Fruit fly (Drosophila melanogaster): ENCODE results near the gene mgl.
A peak's percentile ranks its signal among the peaks of the same experiment; 100 is the strongest.

mgl gene

dm6 chrX:9344482-9345106 lies 155.3 kb downstream of the mgl start (continued):
- TF ChIP-seq fd96Cb (tag; optimal IDR thresholded peaks at IDR 0.05) (peak; percentile 34), fd3F (GFP tag; optimal IDR thresholded peaks at IDR 0.05) (peak; percentile 30), Ptx1 (GFP tag; IDR thresholded peaks at IDR 0.05) (peak; percentile 63), CrebB (tag; optimal IDR thresholded peaks at IDR 0.05) (no peak), Fer2 (tag; optimal IDR thresholded peaks at IDR 0.05) (peak; percentile 33), Med (GFP tag) (peak; percentile 93), CG32767 (GFP tag; IDR thresholded peaks at IDR 0.05) (0 out of 2 replicates have a peak, but pooled peaks have one; percentile 35), disco-r (GFP tag; optimal IDR thresholded peaks at IDR 0.05) (no peak), mam (GFP tag; optimal IDR thresholded peaks at IDR 0.05) (peak; percentile 58), NK7.1 (GFP tag; optimal IDR thresholded peaks at IDR 0.05) (peak; percentile 2), CG6683 (GFP tag; optimal IDR thresholded peaks at IDR 0.05) (peak; percentile 31), shn (GFP tag; optimal IDR thresholded peaks at IDR 0.05) (peak; percentile 13), Dp (GFP tag; optimal IDR thresholded peaks at IDR 0.05) (no peak), az2 (GFP tag; optimal IDR thresholded peaks at IDR 0.05) (peak; percentile 10), CG4820 (GFP tag; optimal IDR thresholded peaks at IDR 0.05) (peak; percentile 1), CoRest (tag; optimal IDR thresholded peaks at IDR 0.05) (peak; percentile 75), tap (tag; optimal IDR thresholded peaks at IDR 0.05) (peak; percentile 30), CG13775 (GFP tag; optimal IDR thresholded peaks at IDR 0.05) (peak; percentile 65), CG7786 (GFP tag; optimal IDR thresholded peaks at IDR 0.05) (peak; percentile 56), Fer3 (tag; optimal IDR thresholded peaks at IDR 0.05) (peak; percentile 51), CG11696 (GFP tag; IDR thresholded peaks at IDR 0.05) (peak; percentile 69; the same call in 1 of the 2 replicates), CG15269 (tag; optimal IDR thresholded peaks at IDR 0.05) (peak; percentile 73), Ravus (GFP tag; IDR thresholded peaks at IDR 0.05) (no peak), esg (GFP tag; conservative IDR thresholded peaks at IDR 0.05) (0 out of 2 replicates have a peak, but pooled peaks have one; percentile 14), Usf (GFP tag; optimal IDR thresholded peaks at IDR 0.05) (peak; percentile 55), vfl (GFP tag; optimal IDR thresholded peaks at IDR 0.05) (no peak), CG18619 (GFP tag; optimal IDR thresholded peaks at IDR 0.05) (peak; percentile 42), Hr51 (GFP tag; optimal IDR thresholded peaks at IDR 0.05) (peak; percentile 16 to 69), ci (GFP tag; IDR thresholded peaks at IDR 0.05) (no peak), Aef1 (GFP tag; IDR thresholded peaks at IDR 0.05) (peak; percentile 37; the same call in 1 of the 3 replicates), CG12104 (GFP tag; optimal IDR thresholded peaks at IDR 0.05) (peak; percentile 46), CG9932 (GFP tag; IDR thresholded peaks at IDR 0.05) (peak; percentile 53; the same call in 1 of the 2 replicates), CG6272 (GFP tag; IDR thresholded peaks at IDR 0.05) (0 out of 2 replicates have a peak, but pooled peaks have one; percentile 11), CG3281 (GFP tag; optimal IDR thresholded peaks at IDR 0.05) (peak; percentile 83), CG17361 (GFP tag; IDR thresholded peaks at IDR 0.05) (peak; percentile 40; the same call in 2 of the 3 replicates), B-H2 (GFP tag; optimal IDR thresholded peaks at IDR 0.05) (no peak), HmgZ (tag; optimal IDR thresholded peaks at IDR 0.05) (peak; percentile 46), CG2712 (tag; optimal IDR thresholded peaks at IDR 0.05) (peak; percentile 35), CG10979 (tag; optimal IDR thresholded peaks at IDR 0.05) (peak; percentile 23), pum (GFP tag; optimal IDR thresholded peaks at IDR 0.05) (peak; percentile 29), CG18262 (tag; optimal IDR thresholded peaks at IDR 0.05) (peak; percentile 46), en (GFP tag; optimal IDR thresholded peaks at IDR 0.05) (peak; percentile 4), CG12942 (GFP tag; optimal IDR thresholded peaks at IDR 0.05) (peak; percentile 15), CG30403 (GFP tag; optimal IDR thresholded peaks at IDR 0.05) (peak; percentile 71), CG7928 (GFP tag; optimal IDR thresholded peaks at IDR 0.05) (no peak), CG14050 (GFP tag; IDR thresholded peaks at IDR 0.05) (0 out of 3 replicates have a peak, but pooled peaks have one; percentile 11), crol (GFP tag; IDR thresholded peaks at IDR 0.05) (peak; percentile 47; the same call in 1 of the 2 replicates), hkb (optimal IDR thresholded peaks at IDR 0.05) (no peak), hkb (GFP tag; IDR thresholded peaks at IDR 0.05) (peak; percentile 56; the same call in 1 of the 2 replicates), CG7372 (GFP tag; IDR thresholded peaks at IDR 0.05) (peak; percentile 37; the same call in 1 of the 2 replicates)

Measured in whole organism, embryonic.